Worm (Caenorhabditis elegans): ENCODE measurements around the gene srab-25.

DNA sequence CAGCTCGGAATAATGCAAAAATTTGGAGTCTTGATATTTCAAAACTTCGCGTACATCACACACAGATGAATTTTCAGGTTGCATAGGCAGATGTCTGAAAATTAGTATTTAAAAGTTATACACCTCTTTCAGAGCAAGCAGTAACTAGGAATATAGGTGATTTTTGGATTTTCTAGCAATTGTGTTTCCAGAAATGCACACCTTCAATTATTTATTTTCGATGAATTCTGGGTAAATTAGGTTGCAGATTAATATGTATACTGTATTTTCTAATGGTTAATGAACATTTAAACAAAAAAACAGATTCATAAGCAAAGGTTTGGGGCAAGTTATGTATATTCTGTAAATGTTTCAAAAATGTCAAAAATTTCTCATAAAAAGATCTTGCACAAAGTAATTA is at the start of gene srab-25:
- no peak for TF ChIP-seq him-1 (tag; optimal IDR thresholded peaks at IDR 0.05)
- no peak for TF ChIP-seq dao-5 (tag; optimal IDR thresholded peaks at IDR 0.05)
- TF ChIP-seq W03F9.2 (tag; optimal IDR thresholded peaks at IDR 0.05) = no peak

All from whole organism, L4/young adult.